Fruit fly (Drosophila melanogaster) whole organism, pupa: ENCODE measurements around the gene CG3104.

Experiments
- CG10348 ChIP-seq: fragments of 200-800 bp; sonication (Bioruptor generic); IDR thresholded peaks from 2 replicates; pipeline ENCODE4 v1.3.6; 2022; ENCODE audit warnings: missing biosample characterization, missing genetic modification characterization
- CG12605 ChIP-seq: fragments of 200-800 bp; sonication (Bioruptor generic); IDR thresholded peaks from 2 replicates; pipeline ENCODE4 v1.3.6; 2022; ENCODE audit warnings: missing biosample characterization, missing genetic modification characterization
- CG13204 ChIP-seq: fragments of 200-800 bp; sonication (Bioruptor generic); optimal IDR thresholded peaks from 2 replicates; lab custom pipeline; 2018; ENCODE audit warnings: missing biosample characterization, mild to moderate bottlenecking, missing genetic modification characterization, moderate library complexity
- CG14655 ChIP-seq: fragments of 200-800 bp; sonication (Bioruptor generic); optimal IDR thresholded peaks from 3 replicates; lab custom pipeline; 2017; ENCODE audit warnings: mild to moderate bottlenecking, missing biosample characterization, missing genetic modification reagents, missing genetic modification characterization
- CG15710 ChIP-seq: fragments of 200-800 bp; sonication (Bioruptor generic); optimal IDR thresholded peaks from 2 replicates; lab custom pipeline; 2018; ENCODE audit warnings: missing biosample characterization, mild to moderate bottlenecking, missing genetic modification characterization, moderate library complexity
- CG17806 ChIP-seq: fragments of 200-800 bp; sonication (Bioruptor generic); optimal IDR thresholded peaks from 2 replicates; lab custom pipeline; 2018; ENCODE audit warnings: missing biosample characterization, mild to moderate bottlenecking, missing genetic modification characterization, moderate library complexity
- CG32121 ChIP-seq: fragments of 200-800 bp; sonication (Bioruptor generic); IDR thresholded peaks from 2 replicates; pipeline ENCODE4 v1.3.6; 2022; ENCODE audit warnings: missing biosample characterization, missing genetic modification characterization
- CG34367 ChIP-seq: fragments of 200-800 bp; sonication (Bioruptor generic); optimal IDR thresholded peaks from 2 replicates; lab custom pipeline; 2018; ENCODE audit warnings: missing biosample characterization, mild to moderate bottlenecking, missing genetic modification characterization
- CG4496 ChIP-seq: fragments of 200-800 bp; sonication (Bioruptor generic); IDR thresholded peaks from 3 replicates; pipeline ENCODE4 v1.3.6; 2022; ENCODE audit warnings: missing biosample characterization, missing genetic modification characterization
- CG8159 ChIP-seq: fragments of 200-800 bp; sonication (Bioruptor generic); optimal IDR thresholded peaks from 3 replicates; lab custom pipeline; 2018; ENCODE audit warnings: missing biosample characterization, mild to moderate bottlenecking, missing genetic modification characterization, moderate library complexity
- CG8301 ChIP-seq: fragments of 200-800 bp; sonication (Bioruptor generic); optimal IDR thresholded peaks from 2 replicates; lab custom pipeline; 2018; ENCODE audit warnings: missing biosample characterization, mild to moderate bottlenecking, missing genetic modification characterization
- CG9948 ChIP-seq: fragments of 200-800 bp; sonication (Bioruptor generic); optimal IDR thresholded peaks from 2 replicates; lab custom pipeline; 2018; ENCODE audit warnings: missing biosample characterization, mild to moderate bottlenecking, missing genetic modification characterization, moderate library complexity
- D1 ChIP-seq: fragments of 200-800 bp; sonication (Bioruptor generic); optimal IDR thresholded peaks from 2 replicates; lab custom pipeline; 2018; ENCODE audit warnings: missing biosample characterization, mild to moderate bottlenecking, missing genetic modification characterization, moderate library complexity
- EcR ChIP-seq: fragments of 200-800 bp; sonication (Bioruptor generic); optimal IDR thresholded peaks from 3 replicates; lab custom pipeline; 2019; ENCODE audit warnings: missing biosample characterization, missing genetic modification characterization, mild to moderate bottlenecking, moderate library complexity, missing genetic modification reagents
- Ets98B ChIP-seq: fragments of 200-800 bp; sonication (Bioruptor generic); IDR thresholded peaks from 2 replicates; pipeline ENCODE4 v1.3.6; 2022; ENCODE audit warnings: missing biosample characterization, missing genetic modification characterization
- Pif1A ChIP-seq: fragments of 200-800 bp; sonication (Bioruptor generic); optimal IDR thresholded peaks from 3 replicates; lab custom pipeline; 2016; ENCODE audit warnings: missing biosample characterization, missing genetic modification characterization
- Pif1B ChIP-seq: fragments of 200-800 bp; sonication (Bioruptor generic); optimal IDR thresholded peaks from 3 replicates; lab custom pipeline; 2016; ENCODE audit warnings: missing biosample characterization, missing genetic modification characterization
- Snoo ChIP-seq: fragments of 200-800 bp; sonication (Bioruptor generic); optimal IDR thresholded peaks from 3 replicates; lab custom pipeline; 2017; ENCODE audit warnings: missing biosample characterization, mild to moderate bottlenecking, missing genetic modification characterization, inconsistent platforms
- fd96Ca ChIP-seq: fragments of 200-800 bp; sonication (Bioruptor generic); IDR thresholded peaks from 3 replicates; pipeline ENCODE4 v1.3.6; 2022; ENCODE audit warnings: missing biosample characterization, missing genetic modification characterization
- gl ChIP-seq: fragments of 200-800 bp; sonication (Bioruptor generic); optimal IDR thresholded peaks from 2 replicates; lab custom pipeline; 2018; ENCODE audit warnings: missing biosample characterization, mild to moderate bottlenecking, missing genetic modification characterization
- rn ChIP-seq: fragments of 200-800 bp; sonication (Bioruptor generic); IDR thresholded peaks from 2 replicates; pipeline ENCODE4 v1.3.6; 2022; ENCODE audit warnings: missing biosample characterization, missing genetic modification characterization

Gene CG3104

DNA sequence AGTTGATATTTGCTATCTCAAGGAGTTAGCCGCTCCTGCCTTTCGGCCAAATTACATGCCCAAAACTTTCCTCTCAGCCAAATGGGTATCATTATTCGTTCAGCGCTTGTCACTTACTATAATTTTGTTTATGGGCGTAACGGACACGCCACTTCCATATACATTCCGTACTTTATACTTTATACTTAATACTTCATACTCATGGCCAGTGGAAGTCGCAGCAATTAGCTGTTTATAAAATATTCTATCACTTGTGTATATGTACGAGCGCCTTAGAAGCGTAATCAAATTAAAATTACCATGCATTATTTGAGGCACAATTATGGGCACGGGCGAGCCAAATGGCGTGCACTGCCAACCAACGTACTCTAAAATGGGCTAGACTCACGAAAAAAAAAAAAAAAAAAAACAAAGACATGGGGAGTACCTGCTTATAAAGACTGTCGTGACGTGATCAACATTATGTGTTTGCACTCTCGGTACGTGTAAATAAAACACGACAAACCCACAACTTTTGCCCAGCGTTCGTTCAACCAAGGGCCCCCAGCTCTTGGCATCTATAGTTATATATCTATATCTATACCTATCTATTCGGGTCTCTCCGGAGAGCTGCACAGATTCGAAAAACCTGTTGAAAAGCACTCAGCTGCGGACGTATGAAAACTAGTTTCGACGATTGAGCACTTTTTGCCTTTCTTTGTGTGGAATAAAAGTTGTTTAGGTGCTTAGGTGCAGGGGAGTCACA, 5.7 kb upstream of the CG3104 start:
- TF ChIP-seq Pif1B (no peak), fd96Ca (GFP tag; lab: Robert Waterston, UW) (peak; percentile 25; the same call in 1 of the 3 replicates), CG32121 (GFP tag; lab: Robert Waterston, UW) (0 out of 2 replicates have a peak, but pooled peaks have one; percentile 31), CG17806 (no peak), EcR (GFP tag; lab: Kevin White, UChicago) (peak; percentile 92), D1 (tag; lab: Kevin White, UChicago) (no peak), CG4496 (GFP tag; lab: Robert Waterston, UW) (no peak)

DNA sequence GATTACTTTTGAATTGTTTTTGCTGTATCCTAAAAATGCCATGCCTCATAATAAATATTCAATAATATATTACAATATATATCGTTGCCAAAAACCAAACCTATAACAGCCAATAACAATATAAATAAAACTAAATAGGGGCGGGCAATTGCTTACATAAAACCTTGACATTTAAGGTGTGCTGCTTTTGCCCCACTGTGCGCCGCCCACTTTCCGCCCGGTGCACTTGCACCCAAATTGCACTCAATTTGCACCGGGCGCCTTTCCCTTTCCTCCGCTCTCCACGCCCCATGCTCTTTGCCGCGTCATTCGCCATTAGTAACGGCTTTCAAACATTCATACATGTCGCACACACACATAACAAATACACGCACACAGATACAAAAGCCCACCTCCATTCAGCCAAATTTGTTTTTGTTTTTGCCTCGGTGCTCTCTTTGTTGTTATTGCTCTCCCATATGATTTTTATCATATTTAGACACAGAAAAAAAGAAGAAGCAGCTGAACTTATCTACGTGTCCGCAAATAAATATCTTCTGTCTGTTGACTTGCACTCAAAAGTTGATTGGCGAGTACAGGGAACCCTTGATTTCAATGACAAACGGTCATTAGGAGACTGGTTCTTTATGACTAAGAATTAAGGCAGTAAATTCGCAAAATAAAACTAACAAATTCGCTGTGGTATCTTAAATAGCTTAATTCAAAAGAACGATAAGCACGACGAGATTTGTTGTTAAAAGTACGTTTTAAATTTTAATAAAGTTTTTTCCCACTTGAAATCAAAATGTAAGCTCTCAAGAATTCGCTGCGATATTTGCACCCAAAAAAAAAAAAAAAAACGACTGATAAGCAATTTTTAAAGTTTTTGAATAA, 2.5 kb upstream of the CG3104 start:
- TF ChIP-seq CG32121 (GFP tag; lab: Robert Waterston, UW), result peak; percentile 81
- TF ChIP-seq D1 (tag; lab: Kevin White, UChicago), result no peak
- peak; percentile 65 for TF ChIP-seq CG12605 (GFP tag; lab: Robert Waterston, UW)
- peak; percentile 56 for TF ChIP-seq CG8159 (tag; lab: Kevin White, UChicago)
- TF ChIP-seq Snoo (tag; lab: Kevin White, UChicago), result peak; percentile 63
- no peak for TF ChIP-seq gl
- TF ChIP-seq Pif1A, result peak; percentile 28
- TF ChIP-seq EcR (GFP tag; lab: Kevin White, UChicago), result peak; percentile 10
- TF ChIP-seq CG34367 (tag; lab: Kevin White, UChicago), result peak; percentile 32
- peak; percentile 41; the same call in 1 of the 2 replicates for TF ChIP-seq rn (GFP tag; lab: Robert Waterston, UW)
- peak; percentile 84 for TF ChIP-seq Ets98B (GFP tag; lab: Robert Waterston, UW)
- peak; percentile 80 for TF ChIP-seq CG8301
- peak; percentile 55 for TF ChIP-seq CG9948 (tag; lab: Kevin White, UChicago)
- peak; percentile 83 for TF ChIP-seq CG4496 (GFP tag; lab: Robert Waterston, UW)
- TF ChIP-seq fd96Ca (GFP tag; lab: Robert Waterston, UW), result peak; percentile 84
- TF ChIP-seq CG17806, result peak; percentile 48
- TF ChIP-seq Pif1B, result peak; percentile 48
- no peak for TF ChIP-seq CG10348 (GFP tag; lab: Robert Waterston, UW)
- no peak for TF ChIP-seq CG13204 (GFP tag; lab: Kevin White, UChicago)
- no peak for TF ChIP-seq CG15710 (tag; lab: Kevin White, UChicago)
- peak; percentile 84 for TF ChIP-seq CG14655 (GFP tag; lab: Kevin White, UChicago)

DNA sequence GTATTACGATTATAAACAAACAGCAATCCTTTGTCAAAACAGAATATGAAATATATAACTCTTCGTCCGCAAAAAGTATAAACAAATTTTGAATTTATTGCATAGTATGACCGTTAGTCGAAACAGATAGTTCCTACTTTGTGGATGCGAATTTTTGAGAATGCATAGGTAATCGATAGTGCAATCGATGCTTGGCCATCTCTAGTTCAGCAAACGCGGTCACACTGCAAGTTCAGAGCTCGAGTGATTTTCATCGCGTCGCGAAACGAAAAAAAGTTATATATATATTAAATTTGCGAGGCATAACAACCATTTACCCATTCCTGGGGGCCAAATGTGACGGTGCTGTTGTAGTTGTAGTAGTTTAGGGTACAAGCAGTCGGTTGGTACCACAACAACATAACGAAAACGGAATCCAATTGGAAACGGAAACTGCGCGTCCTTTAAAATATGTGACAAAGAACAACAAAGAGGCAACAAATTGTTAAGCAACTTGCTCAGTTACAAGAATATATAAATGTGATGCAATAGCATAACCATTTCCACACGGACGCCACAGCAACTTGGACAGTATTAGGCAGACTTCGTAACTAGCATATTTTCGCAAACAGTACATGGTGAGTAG, 1.5 kb upstream of the CG3104 start, which contains the start of gene CG2991:
CG2991 (plus strand) TSS at position 205 of the 625 bp plus-strand sequence.
- TF ChIP-seq rn (GFP tag; lab: Robert Waterston, UW), result no peak
- no peak for TF ChIP-seq CG13204 (GFP tag; lab: Kevin White, UChicago)
- no peak for TF ChIP-seq CG15710 (tag; lab: Kevin White, UChicago)
- peak; percentile 18 for TF ChIP-seq CG8159 (tag; lab: Kevin White, UChicago)
- no peak for TF ChIP-seq CG17806
- TF ChIP-seq Pif1B, result peak; percentile 48
- no peak for TF ChIP-seq CG14655 (GFP tag; lab: Kevin White, UChicago)
- no peak for TF ChIP-seq D1 (tag; lab: Kevin White, UChicago)
- TF ChIP-seq CG9948 (tag; lab: Kevin White, UChicago), result no peak
- TF ChIP-seq Snoo (tag; lab: Kevin White, UChicago), result no peak
- no peak for TF ChIP-seq CG8301
- no peak for TF ChIP-seq CG12605 (GFP tag; lab: Robert Waterston, UW)
- TF ChIP-seq CG34367 (tag; lab: Kevin White, UChicago), result no peak
- no peak for TF ChIP-seq fd96Ca (GFP tag; lab: Robert Waterston, UW)
- peak; percentile 11; the same call in 1 of the 2 replicates for TF ChIP-seq Ets98B (GFP tag; lab: Robert Waterston, UW)
- peak; percentile 21 for TF ChIP-seq EcR (GFP tag; lab: Kevin White, UChicago)
- TF ChIP-seq CG4496 (GFP tag; lab: Robert Waterston, UW), result 0 out of 3 replicates have a peak, but pooled peaks have one; percentile 17
- peak; percentile 15 for TF ChIP-seq Pif1A
- TF ChIP-seq CG10348 (GFP tag; lab: Robert Waterston, UW), result no peak
- TF ChIP-seq CG32121 (GFP tag; lab: Robert Waterston, UW), result no peak
- TF ChIP-seq gl, result no peak

DNA sequence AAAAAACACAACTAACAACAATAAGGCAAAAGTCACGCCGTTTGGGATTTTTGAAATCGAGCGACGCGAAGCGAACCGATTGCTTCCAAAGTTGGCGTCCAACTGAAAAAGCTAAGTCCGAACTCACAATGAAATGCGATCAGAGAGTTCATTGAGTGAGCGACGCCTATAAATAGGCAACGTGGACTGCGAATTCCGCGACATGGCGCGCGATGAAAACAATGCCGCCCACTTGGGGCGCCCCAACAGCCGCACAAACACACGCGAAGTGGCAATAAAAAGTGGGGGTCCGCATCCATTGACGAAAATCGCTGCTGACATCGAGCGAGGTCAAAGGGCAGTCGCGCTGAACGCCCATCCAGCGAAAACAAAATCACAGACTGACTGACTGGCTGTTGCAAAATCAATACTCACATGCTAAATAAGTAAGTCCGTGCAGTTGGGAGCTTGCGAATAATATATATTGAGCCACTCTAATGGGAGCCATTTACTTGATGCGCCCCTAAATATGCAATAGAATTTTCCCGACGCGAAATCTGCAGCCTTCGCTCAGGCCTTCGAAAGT, 292 bp downstream of the CG3104 start:
- TF ChIP-seq CG15710 (tag; lab: Kevin White, UChicago), result no peak
- TF ChIP-seq Ets98B (GFP tag; lab: Robert Waterston, UW), result 0 out of 2 replicates have a peak, but pooled peaks have one; percentile 0
- TF ChIP-seq CG8159 (tag; lab: Kevin White, UChicago), result peak; percentile 94

DNA sequence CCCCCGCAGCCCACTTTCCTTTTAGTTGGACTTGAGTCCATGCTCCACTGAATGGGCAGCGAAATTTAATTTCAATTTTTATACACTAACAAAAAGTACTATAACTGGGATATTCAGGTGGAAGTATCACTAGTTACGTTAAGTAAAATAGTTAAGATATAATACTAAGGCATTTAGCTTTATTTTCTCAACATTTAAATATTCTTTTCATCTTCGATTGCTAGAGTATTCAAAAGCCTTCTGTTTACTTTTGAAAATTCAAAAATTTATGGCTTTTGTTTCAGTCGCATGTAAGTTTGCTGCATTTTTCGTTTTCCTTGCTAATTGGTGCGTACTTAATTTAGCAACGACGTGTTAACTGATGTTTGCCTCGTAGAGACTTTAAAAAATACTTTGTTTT, 4.0 kb downstream of the CG3104 start:
- TF ChIP-seq Ets98B (GFP tag; lab: Robert Waterston, UW), result peak; percentile 36; the same call in 1 of the 2 replicates
- TF ChIP-seq Snoo (tag; lab: Kevin White, UChicago), result no peak
- no peak for TF ChIP-seq D1 (tag; lab: Kevin White, UChicago)
- TF ChIP-seq CG12605 (GFP tag; lab: Robert Waterston, UW), result 0 out of 2 replicates have a peak, but pooled peaks have one; percentile 26
- TF ChIP-seq CG32121 (GFP tag; lab: Robert Waterston, UW), result peak; percentile 47; the same call in 1 of the 2 replicates
- TF ChIP-seq, all 21 proteins: peak for 3
